Fruit fly (Drosophila melanogaster) whole organism, prepupa: ENCODE results near the gene CG12640.
A peak's percentile ranks its signal among the peaks of the same experiment; 100 is the strongest.

ENCODE experiments used
- CG32006 ChIP-seq: fragments of 200-800 bp; sonication (Bioruptor generic); optimal IDR thresholded peaks from 3 replicates; lab custom pipeline; 2017; ENCODE audit warnings: missing biosample characterization, mild to moderate bottlenecking, missing genetic modification characterization
- CG7368 ChIP-seq: fragments of 200-800 bp; sonication (Bioruptor generic); optimal IDR thresholded peaks from 3 replicates; lab custom pipeline; 2016; ENCODE audit warnings: missing biosample characterization, missing genetic modification characterization
- CG8632 ChIP-seq: fragments of 200-800 bp; sonication (Bioruptor generic); optimal IDR thresholded peaks from 3 replicates; lab custom pipeline; 2016; ENCODE audit warnings: missing biosample characterization, missing genetic modification characterization
- Gug ChIP-seq: fragments of 200-800 bp; sonication (Bioruptor generic); IDR thresholded peaks from 2 replicates; pipeline ENCODE4 v1.3.6; 2022; ENCODE audit warnings: missing biosample characterization, missing genetic modification characterization
- Smox ChIP-seq: fragments of 200-800 bp; sonication (Bioruptor generic); optimal IDR thresholded peaks from 3 replicates; lab custom pipeline; 2016; ENCODE audit warnings: missing biosample characterization, missing genetic modification characterization
- ss ChIP-seq, 2 experiments: fragments of 200-800 bp; sonication (Bioruptor generic); optimal IDR thresholded peaks; 2 replicates in 1 of 2; 3 replicates in 1 of 2; lab custom pipeline; 2017 to 2018; ENCODE audit warnings: mild to moderate bottlenecking in 2 of 2, missing biosample characterization in 2 of 2, missing genetic modification characterization in 2 of 2, moderate library complexity in 1 of 2

- TF ChIP-seq CG32006 (GFP tag; lab: Kevin White, UChicago) = peak; percentile 50
- TF ChIP-seq CG7368 (GFP tag; lab: Kevin White, UChicago) = peak; percentile 23
- TF ChIP-seq CG8632 (GFP tag; lab: Kevin White, UChicago) = no peak
- TF ChIP-seq Smox (GFP tag; lab: Kevin White, UChicago) = peak; percentile 48
- TF ChIP-seq Gug (GFP tag; lab: Robert Waterston, UW) = no peak
- TF ChIP-seq ss (GFP tag; optimal IDR thresholded peaks at IDR 0.05; lab: Kevin White, UChicago) = no peak
Measured at dm6 chrX:10387672-10388071, 44.9 kb downstream of the CG12640 start.
